Worm (Caenorhabditis elegans): ENCODE data around the gene nhr-196.

- TF ChIP-seq ama-1 (optimal IDR thresholded peaks at IDR 0.05) (no peak), ama-1 (GFP tag; optimal IDR thresholded peaks at IDR 0.05) (no peak), F55B11.4 (tag; optimal IDR thresholded peaks at IDR 0.05; ENCODE audit: borderline replicate concordance, insufficient read depth) (no peak), C17E4.6 (GFP tag; IDR thresholded peaks at IDR 0.05) (no peak), cebp-2 (GFP tag; IDR thresholded peaks at IDR 0.05) (no peak), let-607 (tag; optimal IDR thresholded peaks at IDR 0.05) (no peak), mcd-1 (GFP tag; IDR thresholded peaks at IDR 0.05) (no peak), sea-2 (GFP tag; IDR thresholded peaks at IDR 0.05) (no peak), attf-5 (GFP tag; optimal IDR thresholded peaks at IDR 0.05) (no peak), aptf-2 (GFP tag; conservative IDR thresholded peaks at IDR 0.05) (no peak), F49E8.2 (tag; optimal IDR thresholded peaks at IDR 0.05; ENCODE audit: insufficient read depth) (no peak), let-526 (GFP tag; IDR thresholded peaks at IDR 0.05) (no peak)
Observed at ce11 chrV:15698099-15698498, 12.6 kb downstream of the nhr-196 start, which contains the start of gene srx-29.
